Fruit fly (Drosophila melanogaster): ENCODE results near the gene Naa60.
A peak's percentile ranks its signal among the peaks of the same experiment; 100 is the strongest.

Naa60 gene

DNA sequence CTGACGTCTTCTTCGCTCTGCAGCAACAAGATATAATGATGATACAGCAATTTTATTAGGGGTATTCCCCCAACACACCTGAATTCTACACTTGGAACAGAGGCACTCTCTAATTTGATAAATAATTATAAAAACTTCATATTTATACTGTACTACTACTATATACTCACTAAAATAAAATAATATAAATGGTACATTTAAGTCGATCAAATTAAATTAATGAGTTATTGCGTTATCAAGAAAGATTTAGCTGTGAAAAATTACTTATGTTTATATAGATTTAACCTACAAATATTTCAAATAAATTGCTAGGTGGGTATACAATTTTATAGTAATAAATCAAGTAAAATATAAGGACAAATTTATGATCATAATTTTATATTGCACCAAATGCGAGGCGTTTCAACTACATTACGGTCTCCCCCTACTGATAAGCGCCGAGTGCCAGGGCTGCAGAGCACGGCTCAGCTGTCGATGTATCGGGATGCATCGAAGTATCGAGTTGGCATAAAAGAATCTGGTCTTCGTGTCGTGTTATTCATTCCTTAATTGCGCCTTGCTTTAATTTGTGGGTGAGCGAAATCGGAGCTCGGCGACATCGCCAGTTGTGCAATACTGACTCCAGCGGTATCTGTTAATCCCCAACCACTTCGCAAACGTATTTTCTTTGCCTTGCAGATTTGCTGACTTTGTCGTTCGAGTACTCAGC lies 12.7 kb upstream of the Naa60 start, which contains the start of gene vsg:
Gene vsg, plus strand, starts transcription at position 497 of the 709 bp plus-strand sequence.
- TF ChIP-seq HLH106 (tag; optimal IDR thresholded peaks at IDR 0.05) (peak; percentile 87), Dfd (GFP tag; optimal IDR thresholded peaks at IDR 0.05) (peak; percentile 30), psq (GFP tag; optimal IDR thresholded peaks at IDR 0.05) (peak; percentile 62), OdsH (GFP tag; optimal IDR thresholded peaks at IDR 0.05) (peak; percentile 60), woc (GFP tag; optimal IDR thresholded peaks at IDR 0.05) (peak; percentile 47), br (GFP tag; optimal IDR thresholded peaks at IDR 0.05) (no peak), Hr83 (GFP tag; optimal IDR thresholded peaks at IDR 0.05; ENCODE audit: poor library complexity, severe bottlenecking) (peak; percentile 69), Hnf4 (GFP tag; optimal IDR thresholded peaks at IDR 0.05) (no peak), Myc (optimal IDR thresholded peaks at IDR 0.05) (peak; percentile 4), Sp1 (GFP tag; optimal IDR thresholded peaks at IDR 0.05) (peak; percentile 82), ey (GFP tag; optimal IDR thresholded peaks at IDR 0.05) (peak; percentile 55), h (GFP tag; optimal IDR thresholded peaks at IDR 0.05) (peak; percentile 38), rgr (GFP tag; optimal IDR thresholded peaks at IDR 0.05) (peak; percentile 62), fru (GFP tag; optimal IDR thresholded peaks at IDR 0.05) (peak; percentile 44), N (GFP tag; optimal IDR thresholded peaks at IDR 0.05) (peak; percentile 9), pan (optimal IDR thresholded peaks at IDR 0.05) (no peak), CG9705 (GFP tag; optimal IDR thresholded peaks at IDR 0.05) (peak; percentile 51), jim (GFP tag; optimal IDR thresholded peaks at IDR 0.05) (no peak), foxo (GFP tag; optimal IDR thresholded peaks at IDR 0.05) (peak in 1 of 2 experiments; percentile 76), Mio (GFP tag; optimal IDR thresholded peaks at IDR 0.05) (no peak), dmrt93B (GFP tag; optimal IDR thresholded peaks at IDR 0.05) (peak; percentile 70), sv (GFP tag; optimal IDR thresholded peaks at IDR 0.05) (peak; percentile 75)

DNA sequence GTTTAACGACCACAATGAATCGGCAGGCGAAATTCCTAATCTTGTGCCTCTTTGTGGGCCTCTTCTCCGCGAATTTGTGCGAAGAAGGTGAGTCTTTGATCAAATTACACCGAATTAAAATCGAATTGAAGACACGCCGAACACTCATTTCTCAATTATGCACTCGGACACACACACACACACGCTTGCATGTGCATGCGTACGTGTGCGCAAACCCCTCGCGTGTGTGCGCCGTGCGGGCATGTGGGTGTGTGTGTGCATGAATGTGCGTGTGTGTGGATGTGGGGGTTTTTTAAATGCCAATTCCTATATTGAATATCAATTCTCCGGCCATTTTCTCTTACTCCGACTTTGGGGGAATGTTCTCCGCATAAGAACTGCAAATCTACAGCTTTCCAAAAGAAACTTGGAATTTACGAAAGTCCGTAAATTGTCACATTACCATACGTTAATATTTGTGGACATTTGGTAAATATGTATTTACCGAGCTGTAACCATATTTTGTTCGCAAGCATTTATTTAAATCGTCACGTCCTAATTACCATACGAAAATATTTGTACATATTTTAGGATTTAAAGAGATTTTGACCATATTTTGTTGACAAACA lies 12.1 kb upstream of the Naa60 start:
- TF ChIP-seq CG9705 (GFP tag; optimal IDR thresholded peaks at IDR 0.05), result no peak
- no peak for TF ChIP-seq brk (GFP tag; optimal IDR thresholded peaks at IDR 0.05)
- no peak for TF ChIP-seq dmrt93B (GFP tag; optimal IDR thresholded peaks at IDR 0.05)
- TF ChIP-seq HLH106 (tag; optimal IDR thresholded peaks at IDR 0.05), result no peak
- peak; percentile 34 for TF ChIP-seq Abd-B (GFP tag; optimal IDR thresholded peaks at IDR 0.05)
- no peak for TF ChIP-seq CrebA (GFP tag; optimal IDR thresholded peaks at IDR 0.05; ENCODE audit: borderline replicate concordance)
- TF ChIP-seq OdsH (GFP tag; optimal IDR thresholded peaks at IDR 0.05), result no peak
- TF ChIP-seq N (GFP tag; optimal IDR thresholded peaks at IDR 0.05), result no peak
- peak; percentile 57 for TF ChIP-seq Hr83 (GFP tag; optimal IDR thresholded peaks at IDR 0.05; ENCODE audit: poor library complexity, severe bottlenecking)
- TF ChIP-seq br (GFP tag; optimal IDR thresholded peaks at IDR 0.05), result no peak
- no peak for TF ChIP-seq Rel (GFP tag; optimal IDR thresholded peaks at IDR 0.05)
- peak; percentile 100 for TF ChIP-seq Rel (tag; optimal IDR thresholded peaks at IDR 0.05)
- peak; percentile 36 for TF ChIP-seq Dif (GFP tag; optimal IDR thresholded peaks at IDR 0.05; ENCODE audit: partially characterized antibody)

DNA sequence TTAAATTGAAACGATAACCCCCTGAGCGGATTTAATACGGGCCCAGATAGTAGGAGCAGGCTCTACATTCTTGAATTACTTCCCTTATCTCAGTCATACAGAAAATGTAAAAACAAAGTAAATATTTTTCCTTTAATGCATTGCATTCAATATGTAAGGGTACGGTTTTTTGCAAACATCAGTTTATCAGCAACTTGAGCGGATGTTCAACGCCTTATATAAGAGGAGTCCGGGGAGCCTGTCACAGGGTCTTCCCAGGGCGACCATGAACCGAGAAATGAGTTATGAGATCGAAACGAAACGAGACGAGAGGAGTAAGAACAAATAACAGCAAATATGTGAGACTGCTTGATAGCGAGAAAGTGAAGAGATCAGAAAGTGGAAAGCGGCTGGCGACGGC lies 10.1 kb upstream of the Naa60 start:
- TF ChIP-seq Abd-B (GFP tag; optimal IDR thresholded peaks at IDR 0.05), result no peak
- TF ChIP-seq lola (GFP tag; optimal IDR thresholded peaks at IDR 0.05), result no peak
- TF ChIP-seq Rel (GFP tag; optimal IDR thresholded peaks at IDR 0.05), result no peak
- TF ChIP-seq Rel (tag; optimal IDR thresholded peaks at IDR 0.05), result peak; percentile 90

DNA sequence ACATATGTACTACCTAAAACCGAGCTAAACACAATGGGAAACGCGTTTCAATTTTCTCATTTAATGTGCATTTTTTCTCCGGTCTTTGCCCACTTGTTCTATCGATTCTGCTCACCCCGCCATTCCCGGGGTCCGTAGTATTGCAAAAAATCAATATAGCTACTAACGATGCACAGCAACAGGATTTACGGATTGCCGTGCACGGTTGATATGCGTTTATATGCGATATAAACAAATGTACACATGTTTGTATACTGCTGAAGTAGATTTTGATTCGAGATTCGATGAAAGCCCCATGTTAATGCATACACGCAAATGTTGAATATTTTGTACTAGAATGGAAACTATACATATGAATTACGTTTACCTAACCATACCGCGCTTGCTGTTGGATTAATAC lies 9.6 kb upstream of the Naa60 start:
- TF ChIP-seq CG9705 (GFP tag; optimal IDR thresholded peaks at IDR 0.05) (no peak), Myc (optimal IDR thresholded peaks at IDR 0.05) (no peak), psq (GFP tag; optimal IDR thresholded peaks at IDR 0.05) (no peak), GATAd (GFP tag; optimal IDR thresholded peaks at IDR 0.05) (no peak), usp (GFP tag; optimal IDR thresholded peaks at IDR 0.05) (no peak), Hr83 (GFP tag; optimal IDR thresholded peaks at IDR 0.05; ENCODE audit: poor library complexity, severe bottlenecking) (no peak), Sp1 (GFP tag; optimal IDR thresholded peaks at IDR 0.05) (no peak), OdsH (GFP tag; optimal IDR thresholded peaks at IDR 0.05) (no peak), tai (GFP tag; optimal IDR thresholded peaks at IDR 0.05) (no peak), CG32264 (GFP tag; optimal IDR thresholded peaks at IDR 0.05) (no peak), dmrt93B (GFP tag; optimal IDR thresholded peaks at IDR 0.05) (no peak), Dif (GFP tag; optimal IDR thresholded peaks at IDR 0.05; ENCODE audit: partially characterized antibody) (no peak), jim (GFP tag; optimal IDR thresholded peaks at IDR 0.05) (no peak), h (GFP tag; optimal IDR thresholded peaks at IDR 0.05) (no peak), lola (GFP tag; optimal IDR thresholded peaks at IDR 0.05) (no peak)

Data from whole organism, wandering third instar larva.